Worm (Caenorhabditis elegans): Measurements from ENCODE around the gene eif-2Bepsilon.

The eif-2Bepsilon gene

DNA sequence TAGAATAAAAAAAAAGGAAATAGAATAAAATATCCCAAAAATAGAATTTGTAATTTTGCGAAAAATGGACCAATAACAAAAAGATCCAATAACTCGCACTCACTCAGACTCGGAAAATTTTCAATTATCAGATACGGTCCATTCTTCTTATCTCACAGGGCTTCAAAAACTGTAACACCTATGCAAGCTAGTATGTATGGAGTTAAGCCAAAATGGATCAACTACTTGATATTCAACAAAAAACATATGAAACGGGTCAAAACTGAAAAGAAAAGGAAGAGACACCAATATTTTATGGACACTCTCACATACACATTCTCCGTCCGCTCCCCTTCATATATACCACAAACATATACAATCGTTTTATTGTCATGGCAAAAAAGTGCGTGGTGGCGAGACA is 24.0 kb downstream of the eif-2Bepsilon start, which contains the start of gene C34C6.9:
C34C6.9 (plus strand) TSS at position 301 of the 400 bp plus-strand sequence.
- TF ChIP-seq dve-1 (tag; optimal IDR thresholded peaks at IDR 0.05; ENCODE audit: insufficient read depth) (no peak), aha-1 (tag) (peak; percentile 39), T26A8.4 (GFP tag; IDR thresholded peaks at IDR 0.05) (no peak), set-16 (GFP tag; IDR thresholded peaks at IDR 0.05) (no peak)

DNA sequence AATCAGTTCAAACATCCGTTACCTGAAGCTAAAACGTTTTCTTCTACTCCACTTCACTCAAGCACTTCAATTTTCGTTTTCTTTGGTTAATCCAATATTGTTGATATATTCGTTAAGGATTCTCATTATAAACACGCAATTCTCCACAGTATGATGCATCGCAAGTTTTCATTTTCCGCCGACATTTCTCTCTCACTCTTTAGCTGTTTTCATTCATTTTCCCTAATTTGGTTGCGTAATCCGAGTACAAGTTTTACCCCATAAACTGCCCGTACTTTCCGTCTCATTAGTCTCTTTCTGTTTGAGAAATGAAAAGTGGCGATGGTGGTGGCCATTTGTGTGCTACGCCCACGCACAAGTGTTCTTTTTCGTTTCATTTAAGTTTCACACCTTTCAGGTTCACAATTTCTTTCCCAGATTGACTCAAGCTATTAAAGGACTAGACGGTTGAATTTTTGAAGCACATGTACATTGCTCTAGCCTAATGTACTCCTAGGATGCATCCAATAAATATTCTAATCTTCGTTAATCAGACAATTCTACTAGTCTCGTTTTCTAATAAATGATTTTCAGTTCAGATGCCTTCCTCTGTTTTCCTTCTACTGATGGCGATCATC is 29.8 kb downstream of the eif-2Bepsilon start, which contains the start of gene C34C6.3:
C34C6.3 (plus strand) TSS at position 567 of the 617 bp plus-strand sequence.
- no peak for TF ChIP-seq daf-16 (GFP tag; optimal IDR thresholded peaks at IDR 0.05)
- TF ChIP-seq daf-16 (tag; optimal IDR thresholded peaks at IDR 0.05): no peak
- TF ChIP-seq unc-62 (GFP tag; optimal IDR thresholded peaks at IDR 0.05 in 1 of 2): peak in 1 of 2 experiments; percentile 34
- TF ChIP-seq unc-62 (tag; optimal IDR thresholded peaks at IDR 0.05): no peak

DNA sequence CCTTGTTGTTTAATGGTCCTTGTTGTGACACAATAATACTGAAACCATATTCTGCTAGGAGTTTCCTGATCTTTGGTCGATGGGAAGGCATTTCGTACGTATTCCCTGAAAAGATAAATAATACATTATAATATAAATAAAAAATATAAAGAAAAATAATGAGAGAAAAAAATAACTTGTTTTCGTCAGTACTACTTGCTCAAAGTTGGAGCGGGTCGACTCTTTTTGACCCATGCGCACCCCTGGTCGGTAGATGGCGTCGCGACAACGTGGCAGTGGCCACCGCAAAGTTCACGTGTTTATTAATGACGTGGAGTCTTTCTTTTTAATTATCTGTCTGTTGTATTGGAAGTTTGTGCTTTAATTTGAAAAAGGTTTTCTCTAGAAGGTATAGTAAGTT is 34.1 kb downstream of the eif-2Bepsilon start, which contains the start of gene C34C6.10:
C34C6.10 (minus strand) TSS at position 101 of the 400 bp plus-strand sequence.
- TF ChIP-seq daf-16 (GFP tag; optimal IDR thresholded peaks at IDR 0.05) (no peak), daf-16 (tag; optimal IDR thresholded peaks at IDR 0.05) (no peak), attf-4 (tag; optimal IDR thresholded peaks at IDR 0.05) (no peak), lin-13 (GFP tag; optimal IDR thresholded peaks at IDR 0.05) (no peak), F26F4.8 (GFP tag; conservative IDR thresholded peaks at IDR 0.05) (no peak), F44E2.7 (GFP tag; IDR thresholded peaks at IDR 0.05) (no peak), rbr-2 (tag; optimal IDR thresholded peaks at IDR 0.05) (no peak), dmd-9 (GFP tag; IDR thresholded peaks at IDR 0.05) (no peak), nhr-28 (tag; optimal IDR thresholded peaks at IDR 0.05) (no peak), lin-1 (GFP tag; IDR thresholded peaks at IDR 0.05) (no peak), F49E8.2 (tag; optimal IDR thresholded peaks at IDR 0.05; ENCODE audit: borderline replicate concordance) (no peak), ZK546.5 (tag; optimal IDR thresholded peaks at IDR 0.05) (no peak), fos-1 (tag; optimal IDR thresholded peaks at IDR 0.05) (no peak), lin-15B (tag; optimal IDR thresholded peaks at IDR 0.05) (no peak), tag-97 (GFP tag; IDR thresholded peaks at IDR 0.05) (no peak), nhr-42 (GFP tag; IDR thresholded peaks at IDR 0.05) (no peak), daf-12 (tag; optimal IDR thresholded peaks at IDR 0.05) (no peak)

DNA sequence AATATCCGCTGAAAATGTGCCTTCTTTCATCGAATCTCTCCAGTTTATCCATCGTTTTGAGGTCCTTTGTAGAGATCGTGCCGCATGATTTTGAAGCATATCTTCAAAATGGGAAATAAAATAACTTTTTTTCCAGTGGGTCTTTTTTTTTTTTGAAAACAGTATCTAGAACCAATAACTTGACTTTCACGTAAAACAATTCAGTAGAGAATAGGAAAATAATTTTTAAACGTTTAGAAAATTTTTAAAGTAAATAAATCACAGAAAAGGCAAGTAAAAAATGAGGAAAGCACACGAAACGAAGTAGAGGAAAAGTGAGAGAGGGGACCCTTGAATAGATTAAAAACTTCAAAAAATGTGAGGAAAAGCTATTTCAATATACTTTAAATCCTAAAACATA is 37.2 kb downstream of the eif-2Bepsilon start, which contains the start of gene chdh-1:
chdh-1 (minus strand) TSS at position 101 of the 400 bp plus-strand sequence.
- TF ChIP-seq pha-4 (GFP tag; IDR thresholded peaks at IDR 0.05) (no peak), pha-4 (tag; optimal IDR thresholded peaks at IDR 0.05) (no peak), ama-1 (optimal IDR thresholded peaks at IDR 0.05) (peak; percentile 45), ztf-11 (tag; optimal IDR thresholded peaks at IDR 0.05) (no peak), unc-62 (GFP tag; optimal IDR thresholded peaks at IDR 0.05 in 1 of 2) (peak in 1 of 2 experiments; percentile 31), unc-62 (tag; optimal IDR thresholded peaks at IDR 0.05) (no peak), jun-1 (tag; optimal IDR thresholded peaks at IDR 0.05) (no peak)

DNA sequence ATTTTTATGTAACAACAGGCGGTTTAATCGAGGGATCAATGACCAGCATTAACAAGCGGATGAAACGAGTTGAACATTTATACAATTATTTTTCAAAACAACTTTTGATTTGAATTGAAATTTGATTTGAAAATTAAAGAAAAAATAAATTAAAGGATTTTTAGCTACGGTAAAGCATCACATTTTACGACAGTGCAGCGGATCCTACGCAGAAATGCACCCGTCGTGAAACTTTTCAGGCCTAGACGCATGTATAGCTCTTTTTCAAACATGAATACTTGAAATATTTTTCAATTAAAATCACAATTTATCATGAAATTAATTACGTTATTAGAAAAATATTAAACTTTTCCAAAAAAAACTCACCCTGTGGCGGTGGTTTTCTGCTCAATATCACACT is 39.4 kb downstream of the eif-2Bepsilon start:
- TF ChIP-seq daf-8 (GFP tag; IDR thresholded peaks at IDR 0.05) (no peak), unc-62 (GFP tag; optimal IDR thresholded peaks at IDR 0.05 in 1 of 2) (peak in 1 of 2 experiments; percentile 49), unc-62 (tag; optimal IDR thresholded peaks at IDR 0.05) (no peak), lsy-2 (tag; optimal IDR thresholded peaks at IDR 0.05) (peak in 1 of 2 experiments; percentile 84), nhr-6 (tag; optimal IDR thresholded peaks at IDR 0.05) (no peak)

DNA sequence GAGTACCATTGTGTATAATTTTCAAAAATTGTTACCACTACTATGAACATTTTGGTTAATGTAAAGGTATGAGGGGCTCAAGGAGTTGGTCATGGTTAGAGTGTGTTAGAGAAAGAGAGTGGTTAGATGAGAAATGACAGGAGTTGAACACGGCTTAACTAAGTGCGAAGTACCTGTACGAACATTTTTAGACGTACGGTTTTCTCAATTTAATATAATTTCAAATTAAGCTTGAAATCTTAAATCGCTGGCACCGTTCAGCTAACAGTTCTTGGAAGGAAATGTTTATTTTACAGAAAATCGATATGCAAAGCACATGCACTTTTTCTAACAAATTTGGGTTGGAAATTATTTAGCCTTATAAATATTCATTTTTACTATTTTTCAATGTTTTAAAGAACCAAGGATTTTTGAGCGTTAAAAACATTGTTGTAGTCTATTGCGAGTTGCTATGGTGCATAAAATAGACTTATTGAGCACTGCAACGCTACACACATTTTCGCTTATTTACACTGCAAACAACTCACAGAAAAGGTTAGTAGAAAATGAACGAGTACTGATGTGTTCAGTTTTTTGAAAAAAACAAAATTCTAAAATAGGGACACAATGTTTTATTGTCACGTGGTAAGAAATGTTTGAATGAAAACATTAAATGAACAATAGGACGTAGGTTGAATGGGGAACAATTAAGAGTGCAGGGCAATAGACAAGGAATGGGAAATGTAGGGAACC is 40.1 kb downstream of the eif-2Bepsilon start, which contains the start of gene sphk-1:
sphk-1 (minus strand) TSS at position 51 of the 732 bp plus-strand sequence.
- TF ChIP-seq ces-1 (GFP tag; optimal IDR thresholded peaks at IDR 0.05) (no peak), T26A8.4 (GFP tag; IDR thresholded peaks at IDR 0.05) (no peak), nhr-111 (GFP tag; optimal IDR thresholded peaks at IDR 0.05) (no peak), aly-2 (tag; optimal IDR thresholded peaks at IDR 0.05) (no peak), lin-38 (GFP tag; IDR thresholded peaks at IDR 0.05) (no peak), mxl-2 (GFP tag; conservative IDR thresholded peaks at IDR 0.05) (no peak), ceh-28 (tag; optimal IDR thresholded peaks at IDR 0.05) (no peak), dmd-6 (GFP tag; IDR thresholded peaks at IDR 0.05) (no peak), ceh-62 (tag; optimal IDR thresholded peaks at IDR 0.05) (no peak), madf-5 (GFP tag; IDR thresholded peaks at IDR 0.05) (no peak), sdz-12 (GFP tag; optimal IDR thresholded peaks at IDR 0.05) (no peak), Y75B8A.6 (GFP tag; IDR thresholded peaks at IDR 0.05) (no peak), nhr-77 (tag; optimal IDR thresholded peaks at IDR 0.05) (no peak)
